Worm (Caenorhabditis elegans) whole organism, L3 larva: Measurements from ENCODE around the gene ttr-30.

Experiments used
- ZK546.5 ChIP-seq: sonication (generic microtip); optimal IDR thresholded peaks from 2 replicates; lab custom pipeline; 2017; ENCODE audit warnings: missing biosample characterization, missing genetic modification characterization
- aly-2 ChIP-seq: fragments of 150-350 bp; optimal IDR thresholded peaks from 2 replicates; lab custom pipeline; 2014; ENCODE audit warnings: missing biosample characterization, missing genetic modification characterization
- ceh-28 ChIP-seq: fragments of 150-350 bp; optimal IDR thresholded peaks from 2 replicates; lab custom pipeline; 2014; ENCODE audit warnings: missing biosample characterization, missing genetic modification reagents, missing genetic modification characterization
- ceh-82 ChIP-seq: fragments of 150-350 bp; optimal IDR thresholded peaks from 2 replicates; lab custom pipeline; 2014; ENCODE audit warnings: missing biosample characterization, missing genetic modification characterization
- ceh-9 ChIP-seq: sonication (generic microtip); optimal IDR thresholded peaks from 2 replicates; lab custom pipeline; 2018; ENCODE audit warnings: missing biosample characterization, missing genetic modification characterization
- egl-27 ChIP-seq: sonication (generic microtip); optimal IDR thresholded peaks from 4 replicates; lab custom pipeline; 2017; ENCODE audit warnings: missing biosample characterization, missing genetic modification reagents, missing genetic modification characterization
- egl-5 ChIP-seq: fragments of 150-350 bp; optimal IDR thresholded peaks from 2 replicates; lab custom pipeline; 2017; ENCODE audit warnings: missing biosample characterization, missing genetic modification reagents, missing genetic modification characterization, inconsistent platforms
- elt-1 ChIP-seq: fragments of 150-350 bp; optimal IDR thresholded peaks from 2 replicates; lab custom pipeline; 2014; ENCODE audit warnings: missing biosample characterization, missing genetic modification characterization
- elt-3 ChIP-seq, 3 experiments: fragments of 150-350 bp in 1 of 3; sonication (generic microtip) in 2 of 3; optimal IDR thresholded peaks; 2 replicates in 2 of 3; 4 replicates in 1 of 3; lab custom pipeline; 2014 to 2017; ENCODE audit warnings: missing biosample characterization in 3 of 3, missing genetic modification characterization in 3 of 3
- fkh-10 ChIP-seq: sonication (generic microtip); optimal IDR thresholded peaks from 2 replicates; lab custom pipeline; 2017; ENCODE audit warnings: missing biosample characterization, missing genetic modification reagents, missing genetic modification characterization
- fkh-2 ChIP-seq: fragments of 150-350 bp; optimal IDR thresholded peaks from 2 replicates; lab custom pipeline; 2014; ENCODE audit warnings: missing biosample characterization, missing genetic modification reagents, missing genetic modification characterization
- hmg-11 ChIP-seq: sonication (generic microtip); optimal IDR thresholded peaks from 2 replicates; lab custom pipeline; 2016; ENCODE audit warnings: missing genetic modification characterization, missing compliant biosample characterization
- lin-39 ChIP-seq: fragments of 150-350 bp; optimal IDR thresholded peaks from 2 replicates; lab custom pipeline; 2018; ENCODE audit warnings: missing biosample characterization, missing genetic modification reagents, missing genetic modification characterization
- lsy-12 ChIP-seq: sonication (generic microtip); optimal IDR thresholded peaks from 2 replicates; lab custom pipeline; 2016; ENCODE audit warnings: mild to moderate bottlenecking, missing genetic modification characterization, missing compliant biosample characterization
- mdl-1 ChIP-seq: fragments of 150-350 bp; optimal IDR thresholded peaks from 2 replicates; lab custom pipeline; 2014; ENCODE audit warnings: missing biosample characterization, missing genetic modification characterization
- mml-1 ChIP-seq: fragments of 150-350 bp; sonication (generic microtip); optimal IDR thresholded peaks from 3 replicates; lab custom pipeline; 2014; ENCODE audit warnings: missing biosample characterization, missing genetic modification characterization
- nfya-1 ChIP-seq: sonication (generic microtip); optimal IDR thresholded peaks from 2 replicates; lab custom pipeline; 2017; ENCODE audit warnings: missing genetic modification characterization, mild to moderate bottlenecking, missing compliant biosample characterization, antibody characterized with exemption, moderate library complexity; ENCODE audit not compliant: insufficient read depth
- nhr-12 ChIP-seq: fragments of 150-350 bp; optimal IDR thresholded peaks from 2 replicates; lab custom pipeline; 2014; ENCODE audit warnings: missing biosample characterization, missing genetic modification characterization
- nhr-23 ChIP-seq: fragments of 150-350 bp; optimal IDR thresholded peaks from 2 replicates; lab custom pipeline; 2014; ENCODE audit warnings: missing biosample characterization, missing genetic modification reagents, missing genetic modification characterization
- nhr-237 ChIP-seq: fragments of 150-350 bp; optimal IDR thresholded peaks from 2 replicates; lab custom pipeline; 2014; ENCODE audit warnings: missing biosample characterization, missing genetic modification characterization
- nhr-25 ChIP-seq: sonication (generic microtip); optimal IDR thresholded peaks from 2 replicates; lab custom pipeline; 2017; ENCODE audit warnings: missing biosample characterization, missing genetic modification characterization
- nhr-28 ChIP-seq: fragments of 150-350 bp; optimal IDR thresholded peaks from 2 replicates; lab custom pipeline; 2014; ENCODE audit warnings: missing biosample characterization, missing genetic modification characterization
- nhr-43 ChIP-seq: sonication (generic microtip); optimal IDR thresholded peaks from 2 replicates; lab custom pipeline; 2016; ENCODE audit warnings: mild to moderate bottlenecking, missing genetic modification characterization, missing compliant biosample characterization; ENCODE audit not compliant: poor library complexity, severe bottlenecking
- nhr-67 ChIP-seq: fragments of 150-350 bp; optimal IDR thresholded peaks from 2 replicates; lab custom pipeline; 2014; ENCODE audit warnings: missing biosample characterization, missing genetic modification characterization
- nhr-76 ChIP-seq: fragments of 150-350 bp; sonication (generic microtip); optimal IDR thresholded peaks from 5 replicates; lab custom pipeline; 2014; ENCODE audit warnings: missing biosample characterization, missing genetic modification characterization
- nhr-77 ChIP-seq: fragments of 150-350 bp; optimal IDR thresholded peaks from 2 replicates; lab custom pipeline; 2014; ENCODE audit warnings: missing biosample characterization, missing genetic modification characterization
- pha-4 ChIP-seq: fragments of 150-350 bp; optimal IDR thresholded peaks from 2 replicates; lab custom pipeline; 2014; ENCODE audit warnings: missing biosample characterization, missing genetic modification reagents, missing genetic modification characterization
- pqm-1 ChIP-seq: fragments of 150-350 bp; optimal IDR thresholded peaks from 2 replicates; lab custom pipeline; 2017; ENCODE audit warnings: missing biosample characterization, missing genetic modification characterization, inconsistent platforms
- skn-1 ChIP-seq: fragments of 150-350 bp; optimal IDR thresholded peaks from 2 replicates; lab custom pipeline; 2014; ENCODE audit warnings: missing biosample characterization, missing genetic modification characterization
- snpc-4 ChIP-seq: fragments of 150-350 bp; optimal IDR thresholded peaks from 2 replicates; lab custom pipeline; 2014; ENCODE audit warnings: missing biosample characterization, missing genetic modification characterization
- tbx-2 ChIP-seq: sonication (generic microtip); optimal IDR thresholded peaks from 2 replicates; lab custom pipeline; 2016; ENCODE audit warnings: mild to moderate bottlenecking, missing genetic modification characterization, missing compliant biosample characterization
- zag-1 ChIP-seq: fragments of 150-350 bp; optimal IDR thresholded peaks from 2 replicates; lab custom pipeline; 2014; ENCODE audit warnings: missing biosample characterization, missing genetic modification characterization
- ztf-4 ChIP-seq: fragments of 150-350 bp; optimal IDR thresholded peaks from 2 replicates; lab custom pipeline; 2014; ENCODE audit warnings: missing biosample characterization, missing genetic modification characterization

Gene ttr-30

DNA sequence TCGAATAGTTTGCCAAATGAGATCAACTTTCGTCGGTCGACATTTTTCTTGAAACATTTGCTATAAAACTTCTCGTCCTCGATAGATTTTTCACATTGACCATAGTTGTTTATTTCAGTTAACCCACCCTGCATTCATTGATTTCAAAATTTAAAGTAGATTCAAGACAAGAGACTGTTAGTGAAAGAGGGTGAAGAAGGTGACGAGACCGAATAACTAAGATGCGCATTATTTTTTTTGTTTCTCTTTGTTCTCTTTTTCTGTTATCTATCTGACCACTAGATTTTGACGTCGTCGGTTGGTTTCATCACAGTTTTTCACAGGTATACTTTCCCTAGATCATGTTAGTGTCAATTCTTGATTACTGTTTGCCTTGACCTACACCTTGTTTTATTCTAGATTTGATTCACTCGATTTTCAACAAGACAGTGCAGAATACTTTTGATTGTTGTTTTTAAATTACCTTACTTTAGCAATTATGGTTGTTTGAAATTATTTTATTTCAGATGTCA is at the start of gene ttr-30:
Gene ttr-30, plus strand, starts transcription at position 265 of the 512 bp plus-strand sequence.
- peak; percentile 75 for TF ChIP-seq nhr-23 (tag; lab: Kevin White, UChicago)
- no peak for TF ChIP-seq elt-3 (tag; optimal IDR thresholded peaks at IDR 0.05; lab: Kevin White, UChicago)
- TF ChIP-seq elt-1 (tag; lab: Kevin White, UChicago), result peak; percentile 48
- no peak for TF ChIP-seq egl-5 (tag; lab: Kevin White, UChicago)
- TF ChIP-seq ztf-4 (tag; lab: Kevin White, UChicago), result no peak
- TF ChIP-seq pqm-1, result no peak
- peak; percentile 38 for TF ChIP-seq nhr-25

DNA sequence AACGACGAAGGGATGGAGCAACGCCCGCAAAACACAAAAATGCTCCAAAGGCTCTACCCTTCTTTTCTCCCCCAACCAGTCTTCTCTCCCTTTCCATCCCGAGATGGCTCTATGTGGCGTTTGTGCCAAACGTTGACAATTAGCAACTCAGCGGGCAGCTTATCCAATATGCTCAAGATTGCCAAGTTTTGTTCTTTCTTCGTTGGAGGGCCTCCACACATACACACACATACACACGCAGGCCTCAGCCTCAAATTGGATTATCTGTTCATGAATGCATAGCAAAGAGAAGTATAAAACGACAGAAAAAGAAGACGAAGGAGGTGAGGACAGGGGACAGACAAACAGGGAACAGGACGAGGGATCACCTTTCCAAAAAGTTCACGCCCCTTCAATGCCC is 49.4 kb upstream of the ttr-30 start:
- TF ChIP-seq elt-1 (tag; lab: Kevin White, UChicago) (no peak), nhr-67 (no peak), zag-1 (tag; lab: Kevin White, UChicago) (no peak), nhr-28 (tag; lab: Kevin White, UChicago) (no peak), egl-5 (tag; lab: Kevin White, UChicago) (no peak), pha-4 (tag; lab: Kevin White, UChicago) (no peak), nhr-77 (no peak), tbx-2 (tag; lab: Kevin White, UChicago) (no peak), aly-2 (tag; lab: Kevin White, UChicago) (no peak), nhr-237 (tag; lab: Kevin White, UChicago) (no peak), mdl-1 (tag; lab: Kevin White, UChicago) (no peak), ceh-82 (tag; lab: Kevin White, UChicago) (no peak), nhr-76 (no peak), fkh-2 (tag; lab: Kevin White, UChicago) (no peak), mml-1 (tag; lab: Kevin White, UChicago) (no peak), lsy-12 (tag; lab: Kevin White, UChicago) (no peak), nhr-43 (tag; lab: Kevin White, UChicago) (no peak), pqm-1 (no peak), nhr-25 (no peak)
- TF ChIP-seq, all 47 proteins: peak for 0

DNA sequence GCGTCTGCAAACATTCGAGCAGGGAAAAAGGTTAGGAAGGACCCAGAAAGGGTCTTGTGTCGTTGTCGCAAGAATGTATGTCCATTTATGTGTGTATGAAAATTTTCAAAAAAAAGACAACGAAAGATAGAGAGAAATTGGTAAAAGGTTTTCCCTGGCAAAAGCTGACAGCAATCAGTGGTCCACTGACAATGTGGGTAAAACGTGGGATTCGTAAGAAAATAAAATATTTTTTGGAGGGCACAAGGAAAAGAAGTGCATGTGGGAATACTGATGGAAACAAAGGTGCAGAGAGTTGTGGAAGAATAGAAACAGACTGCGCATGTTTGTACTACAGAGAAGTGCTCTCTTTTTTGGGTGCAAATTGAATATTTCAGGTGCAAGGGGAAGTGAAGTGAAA is 47.6 kb upstream of the ttr-30 start:
- no peak for TF ChIP-seq tbx-2 (tag; lab: Kevin White, UChicago)
- no peak for TF ChIP-seq pha-4 (tag; lab: Kevin White, UChicago)
- no peak for TF ChIP-seq zag-1 (tag; lab: Kevin White, UChicago)
- no peak for TF ChIP-seq ceh-28
- TF ChIP-seq nhr-43 (tag; lab: Kevin White, UChicago), result no peak
- no peak for TF ChIP-seq ZK546.5 (tag; lab: Kevin White, UChicago)
- TF ChIP-seq nhr-28 (tag; lab: Kevin White, UChicago), result no peak
- no peak for TF ChIP-seq lin-39
- no peak for TF ChIP-seq nhr-12 (tag; lab: Kevin White, UChicago)

DNA sequence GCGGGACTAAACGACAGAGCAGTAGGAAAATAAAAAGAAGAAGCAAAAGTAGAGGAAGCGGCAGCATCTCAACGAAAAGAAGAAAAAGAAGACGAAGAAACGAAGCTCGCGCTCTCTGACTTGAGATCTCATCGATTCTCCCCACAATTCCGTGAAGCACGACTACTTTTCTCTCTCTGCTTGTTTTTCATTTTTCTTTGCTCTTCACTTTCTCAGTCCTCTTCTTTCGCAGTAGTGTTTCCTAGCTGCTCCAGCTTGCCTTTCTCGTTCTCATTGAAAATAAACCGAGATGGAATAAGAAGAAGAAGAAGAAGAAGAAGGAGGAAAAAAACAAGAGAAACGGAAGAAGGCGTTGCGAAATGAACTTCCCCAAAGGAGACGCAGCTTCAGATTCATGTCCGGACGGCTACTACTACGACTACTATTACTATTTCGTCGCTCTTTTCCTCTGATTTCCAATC is 46.0 kb upstream of the ttr-30 start:
- TF ChIP-seq skn-1 (tag; lab: Kevin White, UChicago) (peak; percentile 9), ceh-9 (peak; percentile 74), fkh-2 (tag; lab: Kevin White, UChicago) (no peak), tbx-2 (tag; lab: Kevin White, UChicago) (peak; percentile 35), lin-39 (peak; percentile 62), fkh-10 (GFP tag; lab: Kevin White, UChicago) (peak; percentile 89), egl-27 (tag; lab: Kevin White, UChicago) (no peak), hmg-11 (tag; lab: Kevin White, UChicago) (peak; percentile 66), elt-1 (tag; lab: Kevin White, UChicago) (peak; percentile 34), nfya-1 (peak; percentile 49)

ce11 chrX:7289565-7289964 is 41.2 kb upstream of the ttr-30 start:
- TF ChIP-seq ztf-4 (tag; lab: Kevin White, UChicago), result no peak
- no peak for TF ChIP-seq fkh-2 (tag; lab: Kevin White, UChicago)
- no peak for TF ChIP-seq tbx-2 (tag; lab: Kevin White, UChicago)
- peak; percentile 35 for TF ChIP-seq egl-5 (tag; lab: Kevin White, UChicago)
- no peak for TF ChIP-seq aly-2 (tag; lab: Kevin White, UChicago)
- TF ChIP-seq snpc-4 (tag; lab: Kevin White, UChicago), result no peak
